Worm (Caenorhabditis elegans) whole organism, late embryonic: ENCODE results near the gene pes-5.

ENCODE experiments used
- F13H6.1 ChIP-seq: sonication (generic microtip); optimal IDR thresholded peaks from 2 replicates; lab custom pipeline; 2016; ENCODE audit warnings: missing genetic modification characterization, missing compliant biosample characterization
- nfya-1 ChIP-seq: sonication (generic microtip); optimal IDR thresholded peaks from 2 replicates; lab custom pipeline; 2017; ENCODE audit warnings: missing genetic modification characterization, mild to moderate bottlenecking, missing compliant biosample characterization, antibody characterized with exemption, moderate library complexity
- pha-4 ChIP-seq: fragments of 150-350 bp; optimal IDR thresholded peaks from 2 replicates; lab custom pipeline; 2018; ENCODE audit warnings: missing biosample characterization, missing genetic modification reagents, missing genetic modification characterization
- pqm-1 ChIP-seq: sonication (generic microtip); optimal IDR thresholded peaks from 2 replicates; lab custom pipeline; 2016; ENCODE audit warnings: missing genetic modification characterization, missing compliant biosample characterization

- TF ChIP-seq F13H6.1 (tag; lab: Kevin White, UChicago) (no peak), pha-4 (tag; lab: Kevin White, UChicago) (no peak), pqm-1 (tag; lab: Kevin White, UChicago) (no peak), nfya-1 (no peak)
Measured at ce11 chrII:11868234-11868633, 38.4 kb upstream of the pes-5 start, which contains the start of gene col-84.
